Fruit fly (Drosophila melanogaster) whole organism, wandering third instar larva: ENCODE results near the gene emei.

Source experiments
- Abd-B ChIP-seq: fragments of >200 bp; optimal IDR thresholded peaks from 2 replicates; lab custom pipeline; 2017; ENCODE audit warnings: missing biosample characterization, missing genetic modification characterization
- CG32264 ChIP-seq: fragments of 200-800 bp; sonication (Bioruptor generic); optimal IDR thresholded peaks from 2 replicates; lab custom pipeline; 2016; ENCODE audit warnings: missing biosample characterization, missing genetic modification characterization
- CG9705 ChIP-seq: fragments of 200-800 bp; sonication (Bioruptor generic); optimal IDR thresholded peaks from 2 replicates; lab custom pipeline; 2018; ENCODE audit warnings: missing biosample characterization, mild to moderate bottlenecking, missing genetic modification characterization
- Dfd ChIP-seq: fragments of >200 bp; optimal IDR thresholded peaks from 2 replicates; lab custom pipeline; 2017; ENCODE audit warnings: missing biosample characterization, missing genetic modification characterization
- GATAd ChIP-seq: sonication (Bioruptor generic); optimal IDR thresholded peaks from 2 replicates; lab custom pipeline; 2016; ENCODE audit warnings: missing biosample characterization, missing genetic modification characterization
- HLH106 ChIP-seq: fragments of 200-800 bp; optimal IDR thresholded peaks from 3 replicates; lab custom pipeline; 2019; ENCODE audit warnings: missing biosample characterization, mild to moderate bottlenecking, missing genetic modification characterization, moderate library complexity
- Hnf4 ChIP-seq: fragments of 200-800 bp; sonication (Bioruptor generic); optimal IDR thresholded peaks from 2 replicates; lab custom pipeline; 2016; ENCODE audit warnings: missing biosample characterization, mild to moderate bottlenecking, missing genetic modification characterization
- Hr78 ChIP-seq: fragments of >200 bp; optimal IDR thresholded peaks from 2 replicates; lab custom pipeline; 2017; ENCODE audit warnings: missing biosample characterization, missing genetic modification characterization
- Hr83 ChIP-seq: fragments of 200-300 bp; sonication (Bioruptor generic); optimal IDR thresholded peaks from 2 replicates; lab custom pipeline; 2016; ENCODE audit warnings: missing biosample characterization, mild to moderate bottlenecking, missing genetic modification characterization, moderate library complexity; ENCODE audit not compliant: poor library complexity, severe bottlenecking
- Jra ChIP-seq: sonication (Bioruptor generic); optimal IDR thresholded peaks from 2 replicates; lab custom pipeline; 2016; ENCODE audit warnings: missing biosample characterization, missing genetic modification characterization
- Myc ChIP-seq: fragments of >200 bp; optimal IDR thresholded peaks from 2 replicates; lab custom pipeline; 2017
- OdsH ChIP-seq: fragments of 200-800 bp; sonication (Bioruptor generic); optimal IDR thresholded peaks from 2 replicates; lab custom pipeline; 2016; ENCODE audit warnings: missing biosample characterization, mild to moderate bottlenecking, missing genetic modification characterization
- Rel ChIP-seq, 2 experiments: fragments of 200-800 bp; sonication (Bioruptor generic) in 1 of 2; optimal IDR thresholded peaks; 2 replicates in 1 of 2; 3 replicates in 1 of 2; lab custom pipeline; 2016 to 2019; ENCODE audit warnings: mild to moderate bottlenecking in 2 of 2, missing biosample characterization in 2 of 2, missing genetic modification characterization in 2 of 2, moderate library complexity in 1 of 2
- Sp1 ChIP-seq: fragments of 200-800 bp; sonication (Bioruptor generic); optimal IDR thresholded peaks from 3 replicates; lab custom pipeline; 2019; ENCODE audit warnings: missing biosample characterization, mild to moderate bottlenecking, missing genetic modification characterization, moderate library complexity
- Vsx2 ChIP-seq: fragments of 200-300, 225-300 bp; sonication (Bioruptor generic); optimal IDR thresholded peaks from 2 replicates; lab custom pipeline; 2018; ENCODE audit warnings: missing biosample characterization, missing genetic modification characterization; ENCODE audit not compliant: partially characterized antibody
- br ChIP-seq: fragments of 200-800 bp; sonication (Bioruptor generic); optimal IDR thresholded peaks from 2 replicates; lab custom pipeline; 2016; ENCODE audit warnings: missing biosample characterization, missing genetic modification characterization
- brk ChIP-seq: fragments of 200-800 bp; sonication (Bioruptor generic); optimal IDR thresholded peaks from 2 replicates; lab custom pipeline; 2016; ENCODE audit warnings: missing biosample characterization, mild to moderate bottlenecking, missing genetic modification characterization
- dl ChIP-seq, 2 experiments: fragments of 175-275, 200-275 bp in 1 of 2; fragments of 200-275 bp in 1 of 2; sonication (Bioruptor generic); optimal IDR thresholded peaks; lab custom pipeline; 2018; ENCODE audit warnings: mild to moderate bottlenecking in 2 of 2, missing biosample characterization in 2 of 2, missing genetic modification characterization in 2 of 2, moderate library complexity in 2 of 2; ENCODE audit not compliant: partially characterized antibody in 2 of 2, insufficient read depth in 1 of 2
- dmrt93B ChIP-seq: fragments of 200-800 bp; sonication (Bioruptor generic); optimal IDR thresholded peaks from 2 replicates; lab custom pipeline; 2018; ENCODE audit warnings: missing biosample characterization, mild to moderate bottlenecking, missing genetic modification characterization
- ey ChIP-seq: fragments of 200-800 bp; sonication (Bioruptor generic); optimal IDR thresholded peaks from 2 replicates; lab custom pipeline; 2016; ENCODE audit warnings: missing biosample characterization, missing genetic modification characterization
- foxo ChIP-seq, 2 experiments: fragments of 200-800 bp; sonication (Bioruptor generic); optimal IDR thresholded peaks; 2 replicates in 1 of 2; 3 replicates in 1 of 2; lab custom pipeline; 2016 to 2017; ENCODE audit warnings: missing biosample characterization in 2 of 2, missing genetic modification characterization in 2 of 2
- fru ChIP-seq: fragments of 200-800 bp; sonication (Bioruptor generic); optimal IDR thresholded peaks from 3 replicates; lab custom pipeline; 2016; ENCODE audit warnings: missing biosample characterization, mild to moderate bottlenecking, missing genetic modification characterization
- h ChIP-seq: fragments of 200-800 bp; sonication (Bioruptor generic); optimal IDR thresholded peaks from 3 replicates; lab custom pipeline; 2016; ENCODE audit warnings: missing biosample characterization, mild to moderate bottlenecking, missing genetic modification characterization
- jim ChIP-seq: fragments of 175-275, 200-325 bp; sonication (Bioruptor generic); optimal IDR thresholded peaks from 2 replicates; lab custom pipeline; 2016; ENCODE audit warnings: missing biosample characterization, mild to moderate bottlenecking, missing genetic modification characterization
- lola ChIP-seq: fragments of >200 bp; optimal IDR thresholded peaks from 2 replicates; lab custom pipeline; 2017; ENCODE audit warnings: missing biosample characterization, missing genetic modification characterization
- pan ChIP-seq: fragments of >200 bp; optimal IDR thresholded peaks from 2 replicates; lab custom pipeline; 2017
- rgr ChIP-seq: fragments of 200-800 bp; sonication (Bioruptor generic); optimal IDR thresholded peaks from 3 replicates; lab custom pipeline; 2016; ENCODE audit warnings: missing biosample characterization, mild to moderate bottlenecking, missing genetic modification characterization
- sv ChIP-seq: fragments of 200-800 bp; sonication (Bioruptor generic); optimal IDR thresholded peaks from 3 replicates; lab custom pipeline; 2016; ENCODE audit warnings: missing biosample characterization, missing genetic modification characterization
- usp ChIP-seq: fragments of >200 bp; optimal IDR thresholded peaks from 2 replicates; lab custom pipeline; 2017; ENCODE audit warnings: missing biosample characterization, missing genetic modification characterization

emei gene

DNA sequence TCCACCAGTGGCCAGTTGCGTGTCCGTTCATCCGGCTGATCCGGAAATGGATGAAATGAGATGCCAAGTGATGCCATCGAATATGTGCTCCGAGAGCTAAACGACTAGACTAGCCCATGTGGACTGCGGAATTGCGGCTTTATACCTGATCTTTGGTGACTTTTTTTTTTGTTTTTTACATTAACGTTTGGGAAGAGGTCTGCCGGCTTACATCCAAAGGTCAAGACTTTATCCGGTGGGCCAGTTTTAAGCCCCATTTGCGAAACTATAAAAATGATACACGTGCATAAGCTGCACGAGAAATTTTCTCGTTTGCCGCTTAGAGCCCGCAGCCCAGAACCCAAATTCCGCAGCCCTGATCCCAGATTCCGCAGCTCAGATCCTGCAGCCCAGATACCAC lies 6.6 kb upstream of the emei start, which contains the start of gene Elo68alpha:
Gene Elo68alpha (minus strand): TSS at position 101 of the 400 bp plus-strand sequence.
- TF ChIP-seq Abd-B (GFP tag; lab: Kevin White, UChicago) (no peak), foxo (GFP tag; optimal IDR thresholded peaks at IDR 0.05; lab: Kevin White, UChicago) (no peak), h (no peak), GATAd (no peak), Myc (no peak), CG9705 (GFP tag; lab: Kevin White, UChicago) (no peak), sv (GFP tag; lab: Kevin White, UChicago) (no peak), fru (GFP tag; lab: Kevin White, UChicago) (no peak)

DNA sequence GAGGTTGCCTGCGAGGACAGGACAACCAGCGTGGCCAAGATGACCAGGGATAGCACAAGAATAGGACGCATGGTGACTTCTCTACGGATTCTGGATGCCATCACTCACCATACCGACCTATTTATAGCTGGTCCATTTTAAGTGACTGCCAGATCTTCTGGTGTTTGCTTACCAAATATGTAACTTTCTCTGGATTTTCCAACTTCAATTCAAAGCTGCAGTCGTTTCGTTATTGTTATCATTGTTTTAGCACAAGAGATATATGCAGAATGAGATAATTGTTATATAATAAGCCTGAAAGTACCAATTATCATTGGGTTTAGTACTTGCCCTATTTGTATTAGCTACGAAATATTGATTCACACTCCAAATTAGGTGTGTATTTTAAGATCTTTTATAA lies 5.7 kb upstream of the emei start, which contains the start of gene CG32071:
Gene CG32071 (minus strand): TSS at position 101 of the 400 bp plus-strand sequence.
- TF ChIP-seq OdsH: no peak
- TF ChIP-seq pan (lab: Kevin White, UChicago): no peak
- TF ChIP-seq Vsx2: no peak

DNA sequence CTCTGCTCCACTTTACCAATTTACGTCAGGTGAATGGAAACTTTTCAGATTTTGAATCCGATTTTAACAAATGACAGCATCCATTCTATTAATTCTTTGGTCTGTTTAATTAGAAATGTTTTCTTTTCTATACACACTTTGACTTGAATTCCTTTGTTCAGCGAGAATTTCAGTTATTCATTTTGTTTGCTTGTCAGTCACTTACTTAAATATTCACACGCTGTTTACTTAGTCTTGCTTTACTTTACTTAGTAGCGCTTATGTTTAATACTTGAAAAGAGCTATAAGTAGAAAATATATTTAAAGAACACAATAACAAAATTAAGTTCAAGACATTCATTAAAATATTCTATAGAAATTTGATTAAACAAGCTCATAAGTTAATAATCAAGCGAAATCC lies 2.1 kb upstream of the emei start, which contains the start of gene CG32073:
Gene CG32073 (minus strand): TSS at position 151 of the 400 bp plus-strand sequence.
- TF ChIP-seq dmrt93B (no peak), Jra (GFP tag; lab: Kevin White, UChicago) (no peak), h (no peak), Hr78 (GFP tag; lab: Kevin White, UChicago) (no peak), CG32264 (GFP tag; lab: Kevin White, UChicago) (no peak), GATAd (no peak), brk (GFP tag; lab: Kevin White, UChicago) (no peak), Dfd (GFP tag; lab: Kevin White, UChicago) (no peak), ey (no peak), jim (no peak), Hr83 (GFP tag; lab: Kevin White, UChicago) (no peak)

DNA sequence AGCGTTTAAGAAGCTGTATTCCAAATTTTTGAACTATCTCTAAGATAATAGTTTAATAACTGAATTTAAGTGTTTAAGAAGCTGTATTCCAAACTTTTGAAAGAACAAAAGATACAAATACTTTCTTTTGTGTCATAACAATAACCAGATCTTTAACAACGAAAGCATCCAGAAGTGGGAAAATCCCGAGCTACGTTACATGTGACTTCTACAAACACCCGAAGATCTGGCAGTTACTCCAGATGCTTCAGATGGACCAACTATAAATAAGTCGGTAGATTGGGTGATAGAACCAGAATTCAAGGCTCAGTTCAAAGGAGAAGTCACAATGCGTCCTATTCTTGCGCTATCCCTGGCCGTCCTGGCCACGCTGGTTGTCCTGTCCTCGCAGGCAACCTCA lies 1.6 kb upstream of the emei start, which contains the start of gene CG12522:
Gene CG12522 (plus strand): TSS at position 301 of the 400 bp plus-strand sequence.
- TF ChIP-seq CG32264 (GFP tag; lab: Kevin White, UChicago) (no peak), dl (GFP tag; optimal IDR thresholded peaks at IDR 0.05; lab: Kevin White, UChicago; ENCODE audit: insufficient read depth in 1 of 2, partially characterized antibody in 2 of 2) (no peak), lola (GFP tag; lab: Kevin White, UChicago) (no peak), Jra (GFP tag; lab: Kevin White, UChicago) (no peak), Hnf4 (GFP tag; lab: Kevin White, UChicago) (no peak), Rel (GFP tag; optimal IDR thresholded peaks at IDR 0.05; lab: Kevin White, UChicago) (no peak), Rel (tag; optimal IDR thresholded peaks at IDR 0.05; lab: Kevin White, UChicago) (no peak), Sp1 (GFP tag; lab: Kevin White, UChicago) (no peak), Abd-B (GFP tag; lab: Kevin White, UChicago) (no peak), dmrt93B (no peak), brk (GFP tag; lab: Kevin White, UChicago) (no peak), h (no peak)

DNA sequence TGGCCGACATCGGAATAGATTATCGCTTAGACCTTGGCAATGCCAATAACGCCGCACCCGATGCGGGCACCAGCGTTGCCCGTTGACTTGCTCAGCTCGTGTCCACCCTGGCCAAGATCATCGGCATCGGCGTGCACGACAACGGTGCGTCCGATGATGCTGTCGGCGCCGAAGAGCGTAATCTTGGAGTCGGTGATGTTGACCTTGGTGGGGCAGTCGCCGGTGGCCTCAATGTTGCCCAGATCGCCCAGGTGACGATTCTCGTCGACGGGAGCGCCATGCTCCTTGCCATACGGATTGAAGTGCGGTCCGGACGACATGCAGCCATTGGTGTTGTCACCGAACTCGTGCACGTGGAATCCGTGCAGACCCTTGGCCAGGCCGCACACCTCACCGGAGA lies 2.9 kb downstream of the emei start:
- TF ChIP-seq dmrt93B: no peak
- no peak for TF ChIP-seq h
- no peak for TF ChIP-seq Myc
- no peak for TF ChIP-seq Abd-B (GFP tag; lab: Kevin White, UChicago)
- no peak for TF ChIP-seq usp (GFP tag; lab: Kevin White, UChicago)
- TF ChIP-seq rgr (GFP tag; lab: Kevin White, UChicago): no peak
- TF ChIP-seq HLH106: no peak
- no peak for TF ChIP-seq Sp1 (GFP tag; lab: Kevin White, UChicago)
- TF ChIP-seq jim: no peak
- no peak for TF ChIP-seq dl (GFP tag; optimal IDR thresholded peaks at IDR 0.05; lab: Kevin White, UChicago; ENCODE audit: insufficient read depth in 1 of 2, partially characterized antibody in 2 of 2)
- TF ChIP-seq lola (GFP tag; lab: Kevin White, UChicago): no peak
- no peak for TF ChIP-seq br
- no peak for TF ChIP-seq CG9705 (GFP tag; lab: Kevin White, UChicago)
- TF ChIP-seq, all 38 proteins: peak for 0
